Worm (Caenorhabditis elegans): ENCODE data around the gene B0416.11.

- TF ChIP-seq ets-7 (tag; optimal IDR thresholded peaks at IDR 0.05) = no peak
- no peak for TF ChIP-seq aly-1 (tag; optimal IDR thresholded peaks at IDR 0.05)
- no peak for TF ChIP-seq ama-1 (optimal IDR thresholded peaks at IDR 0.05)
- TF ChIP-seq tbx-11 (GFP tag; IDR thresholded peaks at IDR 0.05) = peak; percentile 60; the same call in 1 of the 2 replicates
- TF ChIP-seq B0310.2 (tag; optimal IDR thresholded peaks at IDR 0.05) = peak; percentile 38
- TF ChIP-seq flt-1 (GFP tag; IDR thresholded peaks at IDR 0.05) = peak; percentile 51
- no peak for TF ChIP-seq tra-4 (tag; optimal IDR thresholded peaks at IDR 0.05)
- peak; percentile 40 for TF ChIP-seq hmbx-1 (tag; optimal IDR thresholded peaks at IDR 0.05)
- TF ChIP-seq scrt-1 (GFP tag; IDR thresholded peaks at IDR 0.05) = peak; percentile 76
- peak; percentile 67; the same call in 1 of the 2 replicates for TF ChIP-seq sea-1 (GFP tag; conservative IDR thresholded peaks at IDR 0.05)
Measured at ce11 chrX:9296591-9296990, 13.7 kb upstream of the B0416.11 start, which contains the start of gene gly-13.
